In the genomic region with DNA sequence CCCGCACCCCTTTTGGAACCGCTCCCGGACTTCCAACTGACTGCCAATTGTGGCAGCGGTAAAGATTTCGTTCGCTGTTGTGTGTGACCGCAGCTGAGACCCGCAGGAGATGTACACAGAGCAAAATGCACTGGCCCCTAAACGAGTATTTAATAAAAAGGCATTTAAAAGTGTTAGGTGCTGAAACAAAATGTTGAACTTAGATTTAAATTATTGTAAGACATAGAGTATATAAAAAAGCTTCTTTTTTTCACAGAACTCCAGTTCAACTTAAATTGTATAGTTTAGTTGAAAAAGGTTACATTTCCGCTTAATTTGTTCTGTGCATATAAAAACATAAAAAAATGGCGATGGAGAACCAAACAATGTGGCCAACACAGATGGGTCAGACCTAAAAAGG, we compare ENCODE assay signal across 1 fruit fly cellular context.
TF ChIP-seq lines count a peak whose summit lies in the region.

No protein-coding gene starts in this region.

TF ChIP-seq in whole organism, prepupa, 60 proteins besides CTCF, POLR2A, EP300 and RAD21 (continued from another document):
- peak; percentile 28 for TF ChIP-seq CG3032 (tag; optimal IDR thresholded peaks at IDR 0.05; lab: Kevin White, UChicago)
- TF ChIP-seq Lpt (GFP tag; optimal IDR thresholded peaks at IDR 0.05; lab: Kevin White, UChicago): peak; percentile 74
- TF ChIP-seq OdsH (GFP tag; optimal IDR thresholded peaks at IDR 0.05; lab: Kevin White, UChicago): peak; percentile 47
- peak; percentile 64 for TF ChIP-seq CG31627 (GFP tag; optimal IDR thresholded peaks at IDR 0.05; lab: Kevin White, UChicago)
- TF ChIP-seq CG1621 (tag; optimal IDR thresholded peaks at IDR 0.05; lab: Kevin White, UChicago): peak; percentile 10
- TF ChIP-seq CG11294 (GFP tag; IDR thresholded peaks at IDR 0.05; lab: Robert Waterston, UW): peak; percentile 43
- TF ChIP-seq Hr38 (GFP tag; optimal IDR thresholded peaks at IDR 0.05; lab: Kevin White, UChicago): no peak
- peak; percentile 64 for TF ChIP-seq lz (GFP tag; optimal IDR thresholded peaks at IDR 0.05; lab: Kevin White, UChicago)
- TF ChIP-seq CG16779 (tag; optimal IDR thresholded peaks at IDR 0.05; lab: Kevin White, UChicago): peak; percentile 57
- peak; percentile 79 for TF ChIP-seq CG6163 (GFP tag; IDR thresholded peaks at IDR 0.05; lab: Robert Waterston, UW)
- peak; percentile 72 for TF ChIP-seq esn (GFP tag; optimal IDR thresholded peaks at IDR 0.05; lab: Kevin White, UChicago)
- peak; percentile 87 for TF ChIP-seq Eip78C (GFP tag; lab: Kevin White, UChicago)
- peak; percentile 45 for TF ChIP-seq CG6854 (GFP tag; optimal IDR thresholded peaks at IDR 0.05; lab: Kevin White, UChicago)
- peak; percentile 74 for TF ChIP-seq Met (GFP tag; optimal IDR thresholded peaks at IDR 0.05; lab: Kevin White, UChicago)
- TF ChIP-seq dsx (GFP tag; optimal IDR thresholded peaks at IDR 0.05; lab: Kevin White, UChicago; ENCODE audit: poor library complexity, severe bottlenecking): peak; percentile 10
- peak; percentile 83 for TF ChIP-seq CG32006 (GFP tag; optimal IDR thresholded peaks at IDR 0.05; lab: Kevin White, UChicago)
- peak; percentile 67 for TF ChIP-seq Gug (GFP tag; IDR thresholded peaks at IDR 0.05; lab: Robert Waterston, UW)
- peak; percentile 22 for TF ChIP-seq CG8632 (GFP tag; optimal IDR thresholded peaks at IDR 0.05; lab: Kevin White, UChicago)
- TF ChIP-seq CG6792 (GFP tag; optimal IDR thresholded peaks at IDR 0.05; lab: Kevin White, UChicago): peak; percentile 60
- TF ChIP-seq CG6276 (GFP tag; optimal IDR thresholded peaks at IDR 0.05; lab: Kevin White, UChicago): peak; percentile 73
- peak; percentile 79 for TF ChIP-seq svp (GFP tag; lab: Kevin White, UChicago)
- no peak for TF ChIP-seq fkh (GFP tag; optimal IDR thresholded peaks at IDR 0.05; lab: Kevin White, UChicago)
- TF ChIP-seq vri (GFP tag; optimal IDR thresholded peaks at IDR 0.05; lab: Kevin White, UChicago): peak; percentile 66
- TF ChIP-seq CG34406 (GFP tag; optimal IDR thresholded peaks at IDR 0.05; lab: Kevin White, UChicago): peak; percentile 25
- peak; percentile 58 for TF ChIP-seq Hr39 (GFP tag; optimal IDR thresholded peaks at IDR 0.05; lab: Kevin White, UChicago)
- TF ChIP-seq achi (GFP tag; optimal IDR thresholded peaks at IDR 0.05; lab: Kevin White, UChicago): peak; percentile 59
- peak; percentile 64 for TF ChIP-seq Sox14 (GFP tag; optimal IDR thresholded peaks at IDR 0.05; lab: Kevin White, UChicago)
- peak; percentile 75 for TF ChIP-seq acj6 (GFP tag; optimal IDR thresholded peaks at IDR 0.05; lab: Kevin White, UChicago)
- peak; percentile 53 for TF ChIP-seq CG6808 (GFP tag; optimal IDR thresholded peaks at IDR 0.05; lab: Kevin White, UChicago)
- peak; percentile 58 for TF ChIP-seq CG10631 (GFP tag; optimal IDR thresholded peaks at IDR 0.05; lab: Kevin White, UChicago)
- peak; percentile 74 for TF ChIP-seq pdm3 (GFP tag; optimal IDR thresholded peaks at IDR 0.05; lab: Kevin White, UChicago)
- TF ChIP-seq cyc (GFP tag; optimal IDR thresholded peaks at IDR 0.05; lab: Kevin White, UChicago): peak; percentile 47
- TF ChIP-seq Blimp-1 (GFP tag; optimal IDR thresholded peaks at IDR 0.05; lab: Kevin White, UChicago): no peak
- TF ChIP-seq spab (GFP tag; optimal IDR thresholded peaks at IDR 0.05; lab: Kevin White, UChicago): peak; percentile 22
- TF ChIP-seq ss (GFP tag; optimal IDR thresholded peaks at IDR 0.05; lab: Kevin White, UChicago): no peak
- TF ChIP-seq CG4318 (GFP tag; optimal IDR thresholded peaks at IDR 0.05; lab: Kevin White, UChicago): peak; percentile 36
